Fruit fly (Drosophila melanogaster): ENCODE results near the gene cona.
A peak's percentile ranks its signal among the peaks of the same experiment; 100 is the strongest.

The cona gene

DNA sequence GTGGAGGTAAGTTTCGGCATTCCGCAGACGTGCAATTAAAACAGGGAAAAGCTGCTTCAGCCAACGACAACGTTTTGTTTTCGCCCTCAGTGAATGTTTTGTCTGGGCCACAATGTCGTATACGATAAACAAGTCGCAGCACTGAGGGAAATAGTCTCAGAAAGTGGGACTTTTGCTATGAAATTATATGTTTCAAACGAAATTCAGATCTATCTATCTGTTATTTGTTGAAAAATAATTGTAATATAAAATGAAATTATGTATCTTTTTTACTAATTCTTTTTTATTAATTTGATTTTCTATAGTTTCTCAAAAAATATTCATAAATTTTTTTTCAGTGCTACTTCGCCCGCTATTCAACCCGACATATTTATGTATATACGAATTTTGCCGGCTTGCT is 7.8 kb downstream of the cona start (continued):
- TF ChIP-seq CG8359 (GFP tag; optimal IDR thresholded peaks at IDR 0.05; ENCODE audit: borderline replicate concordance) (no peak), CG10654 (GFP tag; optimal IDR thresholded peaks at IDR 0.05) (no peak), CG3163 (GFP tag; optimal IDR thresholded peaks at IDR 0.05) (no peak), CG10321 (GFP tag; IDR thresholded peaks at IDR 0.05) (no peak), kni (GFP tag; optimal IDR thresholded peaks at IDR 0.05) (no peak), knrl (GFP tag; IDR thresholded peaks at IDR 0.05; ENCODE audit: partially characterized antibody) (no peak), crc (GFP tag; optimal IDR thresholded peaks at IDR 0.05) (no peak), CG6175 (GFP tag; IDR thresholded peaks at IDR 0.05) (0 out of 3 replicates have a peak, but pooled peaks have one; percentile 12), CG30020 (tag; optimal IDR thresholded peaks at IDR 0.05) (no peak), CG10267 (tag; optimal IDR thresholded peaks at IDR 0.05) (no peak), CG6813 (GFP tag; optimal IDR thresholded peaks at IDR 0.05) (no peak), HLH4C (GFP tag; IDR thresholded peaks at IDR 0.05; ENCODE audit: partially characterized antibody) (no peak), tap (tag; optimal IDR thresholded peaks at IDR 0.05) (no peak), ken (GFP tag; IDR thresholded peaks at IDR 0.05) (no peak), ind (GFP tag; optimal IDR thresholded peaks at IDR 0.05) (peak; percentile 39), Gug (GFP tag; IDR thresholded peaks at IDR 0.05) (peak; percentile 26; the same call in 1 of the 4 replicates), YL-1 (GFP tag; optimal IDR thresholded peaks at IDR 0.05) (no peak), fd96Cb (tag; optimal IDR thresholded peaks at IDR 0.05) (no peak), CG9797 (GFP tag; optimal IDR thresholded peaks at IDR 0.05) (no peak), ranshi (GFP tag; IDR thresholded peaks at IDR 0.05) (no peak), HmgZ (tag; optimal IDR thresholded peaks at IDR 0.05) (peak; percentile 31), schlank (tag; optimal IDR thresholded peaks at IDR 0.05) (no peak), sisA (GFP tag; IDR thresholded peaks at IDR 0.05) (no peak), Doc3 (GFP tag; IDR thresholded peaks at IDR 0.05; ENCODE audit: partially characterized antibody) (no peak), chm (GFP tag; IDR thresholded peaks at IDR 0.05) (no peak), ftz-f1 (GFP tag; optimal IDR thresholded peaks at IDR 0.05) (no peak), CG3838 (GFP tag; optimal IDR thresholded peaks at IDR 0.05) (no peak), tna (GFP tag; IDR thresholded peaks at IDR 0.05; ENCODE audit: partially characterized antibody) (no peak), trem (tag; optimal IDR thresholded peaks at IDR 0.05) (no peak), ac (GFP tag; optimal IDR thresholded peaks at IDR 0.05) (no peak), pzg (GFP tag; optimal IDR thresholded peaks at IDR 0.05) (no peak), CG11696 (GFP tag; IDR thresholded peaks at IDR 0.05) (no peak), CG3847 (GFP tag; IDR thresholded peaks at IDR 0.05) (peak; percentile 38; the same call in 1 of the 2 replicates), hth (optimal IDR thresholded peaks at IDR 0.05) (no peak), Kr (GFP tag; optimal IDR thresholded peaks at IDR 0.05) (no peak), trh (GFP tag; optimal IDR thresholded peaks at IDR 0.05) (no peak), al (GFP tag; IDR thresholded peaks at IDR 0.05) (peak; percentile 45; the same call in 1 of the 2 replicates), CG32532 (GFP tag; IDR thresholded peaks at IDR 0.05) (peak; percentile 73), pnt (GFP tag; optimal IDR thresholded peaks at IDR 0.05) (no peak), CG6854 (GFP tag; optimal IDR thresholded peaks at IDR 0.05) (no peak), fd3F (GFP tag; optimal IDR thresholded peaks at IDR 0.05) (peak; percentile 32), Bdp1 (GFP tag; optimal IDR thresholded peaks at IDR 0.05) (no peak), CG6689 (GFP tag; IDR thresholded peaks at IDR 0.05) (peak; percentile 71), CG11723 (GFP tag; optimal IDR thresholded peaks at IDR 0.05) (no peak), CG1233 (GFP tag; optimal IDR thresholded peaks at IDR 0.05) (no peak), tio (GFP tag; optimal IDR thresholded peaks at IDR 0.05) (no peak), CG11398 (GFP tag; optimal IDR thresholded peaks at IDR 0.05) (no peak), CG31365 (tag; optimal IDR thresholded peaks at IDR 0.05) (no peak), wor (GFP tag; IDR thresholded peaks at IDR 0.05) (no peak), CG9876 (GFP tag; optimal IDR thresholded peaks at IDR 0.05) (no peak), dimm (GFP tag; IDR thresholded peaks at IDR 0.05) (no peak), CG10462 (GFP tag; optimal IDR thresholded peaks at IDR 0.05) (no peak)
